Fruit fly (Drosophila melanogaster) whole organism, embryonic: Measurements from ENCODE around the gene CG15498.

ENCODE experiments used
- Adf1 ChIP-seq: fragments of 200-800 bp; sonication (Bioruptor generic); IDR thresholded peaks from 2 replicates; pipeline ENCODE4 v1.3.6; 2022; ENCODE audit warnings: missing biosample characterization, missing genetic modification characterization
- Antp ChIP-seq: fragments of 200-800 bp; sonication (Bioruptor generic); optimal IDR thresholded peaks from 3 replicates; lab custom pipeline; 2016; ENCODE audit warnings: missing biosample characterization, missing genetic modification characterization
- Atf-2 ChIP-seq: fragments of 200-800 bp; sonication (Bioruptor generic); optimal IDR thresholded peaks from 2 replicates; lab custom pipeline; 2016; ENCODE audit warnings: missing biosample characterization, missing genetic modification characterization
- CG10321 ChIP-seq: fragments of 200-800 bp; sonication (Bioruptor generic); IDR thresholded peaks from 2 replicates; pipeline ENCODE4 v1.3.6; 2022; ENCODE audit warnings: missing biosample characterization, missing genetic modification characterization
- CG10366 ChIP-seq: fragments of 200-800 bp; sonication (Bioruptor generic); IDR thresholded peaks from 2 replicates; pipeline ENCODE4 v1.3.6; 2022; ENCODE audit warnings: missing biosample characterization, missing genetic modification characterization
- CG10654 ChIP-seq: fragments of 200-800 bp; sonication (Bioruptor generic); optimal IDR thresholded peaks from 2 replicates; lab custom pipeline; 2016; ENCODE audit warnings: missing biosample characterization, missing genetic modification characterization
- CG11093 ChIP-seq: fragments of 200-800 bp; sonication (Bioruptor generic); IDR thresholded peaks from 3 replicates; pipeline ENCODE4 v1.3.6; 2022; ENCODE audit warnings: missing biosample characterization, missing genetic modification characterization
- CG13424 ChIP-seq: fragments of 200-800 bp; sonication (Bioruptor generic); optimal IDR thresholded peaks from 2 replicates; lab custom pipeline; 2019; ENCODE audit warnings: missing biosample characterization, mild to moderate bottlenecking, missing genetic modification characterization, moderate library complexity
- CG13775 ChIP-seq: fragments of 200-800 bp; sonication (Bioruptor generic); optimal IDR thresholded peaks from 3 replicates; lab custom pipeline; 2017; ENCODE audit warnings: missing biosample characterization, mild to moderate bottlenecking, missing genetic modification characterization
- CG14667 ChIP-seq: fragments of 200-800 bp; sonication (Bioruptor generic); IDR thresholded peaks from 2 replicates; pipeline ENCODE4 v1.3.6; 2022; ENCODE audit warnings: missing biosample characterization, missing genetic modification characterization
- CG14710 ChIP-seq: fragments of 200-800 bp; sonication (Bioruptor generic); optimal IDR thresholded peaks from 3 replicates; lab custom pipeline; 2019; ENCODE audit warnings: missing biosample characterization, mild to moderate bottlenecking, missing genetic modification characterization, moderate library complexity
- CG15696 ChIP-seq: fragments of 200-800 bp; sonication (Bioruptor generic); optimal IDR thresholded peaks from 2 replicates; lab custom pipeline; 2019; ENCODE audit warnings: missing biosample characterization, mild to moderate bottlenecking, missing genetic modification characterization, moderate library complexity
- CG1602 ChIP-seq: fragments of 200-800 bp; sonication (Bioruptor generic); optimal IDR thresholded peaks from 3 replicates; lab custom pipeline; 2016; ENCODE audit warnings: missing biosample characterization, missing genetic modification characterization
- CG1603 ChIP-seq: fragments of 200-800 bp; sonication (Bioruptor generic); optimal IDR thresholded peaks from 2 replicates; lab custom pipeline; 2019; ENCODE audit warnings: missing biosample characterization, mild to moderate bottlenecking, missing genetic modification characterization, moderate library complexity
- CG17186 ChIP-seq: fragments of 200-800 bp; sonication (Bioruptor generic); optimal IDR thresholded peaks from 3 replicates; lab custom pipeline; 2017; ENCODE audit warnings: missing biosample characterization, missing genetic modification reagents, missing genetic modification characterization
- CG17385 ChIP-seq: fragments of 200-800 bp; sonication (Bioruptor generic); optimal IDR thresholded peaks from 3 replicates; lab custom pipeline; 2018; ENCODE audit warnings: missing biosample characterization, mild to moderate bottlenecking, missing genetic modification characterization
- CG18011 ChIP-seq: fragments of 200-800 bp; sonication (Bioruptor generic); optimal IDR thresholded peaks from 2 replicates; lab custom pipeline; 2017; ENCODE audit warnings: missing biosample characterization, missing genetic modification characterization, mild to moderate bottlenecking, moderate library complexity, missing genotype
- CG18619 ChIP-seq: fragments of 200-800 bp; sonication (Bioruptor generic); optimal IDR thresholded peaks from 3 replicates; lab custom pipeline; 2017; ENCODE audit warnings: missing biosample characterization, mild to moderate bottlenecking, missing genetic modification characterization
- CG2120 ChIP-seq: fragments of 200-800 bp; sonication (Bioruptor generic); optimal IDR thresholded peaks from 3 replicates; lab custom pipeline; 2016; ENCODE audit warnings: missing biosample characterization, missing genetic modification characterization
- CG30403 ChIP-seq: fragments of 200-800 bp; sonication (Bioruptor generic); optimal IDR thresholded peaks from 3 replicates; lab custom pipeline; 2016; ENCODE audit warnings: missing biosample characterization, missing genetic modification characterization
- CG30431 ChIP-seq: fragments of 200-800 bp; sonication (Bioruptor generic); optimal IDR thresholded peaks from 2 replicates; lab custom pipeline; 2017; ENCODE audit warnings: missing biosample characterization, missing genetic modification characterization
- CG3726 ChIP-seq: fragments of 200-800 bp; sonication (Bioruptor generic); IDR thresholded peaks from 3 replicates; pipeline ENCODE4, ENCODE4 v1.3.6; 2022; ENCODE audit warnings: missing biosample characterization, missing genetic modification characterization
- CG6854 ChIP-seq: fragments of 200-800 bp; sonication (Bioruptor generic); optimal IDR thresholded peaks from 3 replicates; lab custom pipeline; 2017; ENCODE audit warnings: missing biosample characterization, mild to moderate bottlenecking, missing genetic modification characterization
- CG7357 ChIP-seq: fragments of 200-800 bp; sonication (Bioruptor generic); IDR thresholded peaks from 3 replicates; pipeline ENCODE4 v1.3.6; 2022; ENCODE audit warnings: missing biosample characterization, missing genetic modification characterization
- Chrac-16 ChIP-seq: fragments of 200-800 bp; sonication (Bioruptor generic); optimal IDR thresholded peaks from 3 replicates; lab custom pipeline; 2016; ENCODE audit warnings: missing biosample characterization, missing genetic modification characterization
- D ChIP-seq, 2 experiments: fragments of 200-800 bp in 1 of 2; fragments of >200 bp in 1 of 2; sonication (Bioruptor generic) in 1 of 2; optimal IDR thresholded peaks; 2 replicates in 1 of 2; 3 replicates in 1 of 2; lab custom pipeline; 2017; ENCODE audit warnings: mild to moderate bottlenecking in 1 of 2, missing biosample characterization in 1 of 2, missing genetic modification characterization in 1 of 2, missing genetic modification reagents in 1 of 2
- Dip2 ChIP-seq: fragments of 200-800 bp; sonication (Bioruptor generic); IDR thresholded peaks from 2 replicates; pipeline ENCODE4 v1.3.6; 2022; ENCODE audit warnings: missing biosample characterization, missing genetic modification characterization
- Doc3 ChIP-seq: fragments of 200-800 bp; sonication (Bioruptor generic); IDR thresholded peaks from 3 replicates; pipeline ENCODE4 v1.3.6; 2022; ENCODE audit warnings: missing biosample characterization, missing genetic modification characterization; ENCODE audit not compliant: partially characterized antibody
- Dref ChIP-seq: fragments of 200-800 bp; sonication (Bioruptor generic); IDR thresholded peaks from 2 replicates; pipeline ENCODE4 v1.3.6; 2022; ENCODE audit warnings: missing biosample characterization, missing genetic modification characterization
- Gsc ChIP-seq: fragments of 200-800 bp; sonication (Bioruptor generic); IDR thresholded peaks from 2 replicates; pipeline ENCODE4 v1.3.6; 2022; ENCODE audit warnings: missing biosample characterization, missing genetic modification characterization
- Hr39 ChIP-seq: fragments of >200 bp; optimal IDR thresholded peaks from 2 replicates; lab custom pipeline; 2017
- Lhr ChIP-seq: fragments of 200-800 bp; sonication (Bioruptor generic); optimal IDR thresholded peaks from 3 replicates; lab custom pipeline; 2017; ENCODE audit warnings: mild to moderate bottlenecking, missing biosample characterization, missing genetic modification reagents, missing genetic modification characterization
- Mad ChIP-seq: fragments of 200-800 bp; sonication (Bioruptor generic); optimal IDR thresholded peaks from 2 replicates; lab custom pipeline; 2016; ENCODE audit warnings: missing biosample characterization, missing genetic modification characterization
- Max ChIP-seq: fragments of 200-800 bp; sonication (Bioruptor generic); optimal IDR thresholded peaks from 2 replicates; lab custom pipeline; 2016; ENCODE audit warnings: missing biosample characterization, mild to moderate bottlenecking, missing genetic modification characterization
- Nf-YC ChIP-seq: fragments of 200-800 bp; optimal IDR thresholded peaks from 3 replicates; lab custom pipeline; 2019; ENCODE audit warnings: missing biosample characterization, mild to moderate bottlenecking, missing genetic modification characterization, moderate library complexity
- Stat92E ChIP-seq, 3 experiments: fragments of >200 bp in 2 of 3; fragments of 200-800 bp in 1 of 3; sonication (Bioruptor generic) in 1 of 3; optimal IDR thresholded peaks; 2 replicates each; lab custom pipeline; 2017 to 2019; ENCODE audit warnings: missing biosample characterization in 3 of 3, missing genetic modification characterization in 3 of 3, mild to moderate bottlenecking in 1 of 3, moderate library complexity in 1 of 3
- Tbp ChIP-seq: fragments of >200 bp; optimal IDR thresholded peaks from 2 replicates; lab custom pipeline; 2018; ENCODE audit warnings: missing biosample characterization, missing genetic modification characterization
- Trl ChIP-seq, 3 experiments: fragments of >200 bp in 2 of 3; fragments of 200-800 bp in 1 of 3; sonication (Bioruptor generic) in 1 of 3; optimal IDR thresholded peaks; 2 replicates in 1 of 3; 3 replicates in 2 of 3; lab custom pipeline; 2016 to 2017; ENCODE audit warnings: missing biosample characterization in 1 of 3, missing genetic modification characterization in 1 of 3
- ara ChIP-seq: fragments of 200-800 bp; sonication (Bioruptor generic); IDR thresholded peaks from 2 replicates; pipeline ENCODE4 v1.3.6; 2022; ENCODE audit warnings: missing biosample characterization, missing genetic modification characterization
- crp ChIP-seq, 2 experiments: fragments of 200-800 bp; sonication (Bioruptor generic); optimal IDR thresholded peaks; 2 replicates in 1 of 2; 3 replicates in 1 of 2; lab custom pipeline; 2017; ENCODE audit warnings: missing biosample characterization in 2 of 2, missing genetic modification characterization in 2 of 2, mild to moderate bottlenecking in 1 of 2, moderate library complexity in 1 of 2
- dmrt11E ChIP-seq: fragments of 200-800 bp; sonication (Bioruptor generic); optimal IDR thresholded peaks from 3 replicates; lab custom pipeline; 2018; ENCODE audit warnings: missing biosample characterization, mild to moderate bottlenecking, missing genetic modification characterization, moderate library complexity
- fd64A ChIP-seq: fragments of 200-800 bp; sonication (Bioruptor generic); optimal IDR thresholded peaks from 3 replicates; lab custom pipeline; 2018; ENCODE audit warnings: missing biosample characterization, mild to moderate bottlenecking, missing genetic modification characterization
- gfzf ChIP-seq: fragments of 200-800 bp; sonication (Bioruptor generic); optimal IDR thresholded peaks from 2 replicates; lab custom pipeline; 2016; ENCODE audit warnings: missing biosample characterization, mild to moderate bottlenecking, missing genetic modification characterization, moderate library complexity
- mld ChIP-seq: fragments of 200-800 bp; sonication (Bioruptor generic); IDR thresholded peaks from 3 replicates; pipeline ENCODE4 v1.3.6; 2022; ENCODE audit warnings: missing biosample characterization, missing genetic modification characterization; ENCODE audit not compliant: partially characterized antibody
- sisA ChIP-seq: fragments of 200-800 bp; sonication (Bioruptor generic); IDR thresholded peaks from 2 replicates; pipeline ENCODE4 v1.3.6; 2022; ENCODE audit warnings: missing biosample characterization, missing genetic modification characterization
- sob ChIP-seq: fragments of 200-800 bp; sonication (Bioruptor generic); IDR thresholded peaks from 2 replicates; pipeline ENCODE4 v1.3.6; 2022; ENCODE audit warnings: missing biosample characterization, missing genetic modification characterization
- tap ChIP-seq: fragments of 200-800 bp; optimal IDR thresholded peaks from 3 replicates; lab custom pipeline; 2019; ENCODE audit warnings: missing biosample characterization, mild to moderate bottlenecking, missing genetic modification characterization, moderate library complexity
- toy ChIP-seq: fragments of 200-800 bp; sonication (Bioruptor generic); IDR thresholded peaks from 2 replicates; pipeline ENCODE4 v1.3.6; 2022; ENCODE audit warnings: missing biosample characterization, missing genetic modification characterization
- vnd ChIP-seq: fragments of 200-800 bp; sonication (Bioruptor generic); IDR thresholded peaks from 3 replicates; pipeline ENCODE4 v1.3.6; 2022; ENCODE audit warnings: missing biosample characterization, missing genetic modification characterization; ENCODE audit not compliant: partially characterized antibody
- zen ChIP-seq: fragments of 200-800 bp; sonication (Bioruptor generic); optimal IDR thresholded peaks from 3 replicates; lab custom pipeline; 2018; ENCODE audit warnings: missing biosample characterization, mild to moderate bottlenecking, missing genetic modification characterization, moderate library complexity

CG15498 gene

DNA sequence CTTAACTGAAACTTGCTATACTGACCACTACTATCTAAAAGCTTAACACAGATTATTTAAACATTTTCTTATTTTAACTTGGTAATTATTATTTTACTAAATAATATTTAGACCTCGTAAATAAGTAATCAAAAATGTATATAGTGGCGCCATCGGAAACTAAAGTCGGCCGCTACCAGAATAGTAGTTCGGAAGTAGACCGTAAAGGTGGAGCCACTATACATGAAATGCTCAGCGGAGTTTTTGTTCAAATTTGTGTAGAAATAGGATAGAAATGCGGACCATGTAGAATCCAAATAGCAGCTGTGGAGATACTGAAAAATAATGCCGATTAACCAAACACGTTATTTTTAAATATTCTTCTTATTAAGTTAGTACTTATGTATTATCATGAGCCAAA, 48.8 kb downstream of the CG15498 start (continued):
- TF ChIP-seq Trl (optimal IDR thresholded peaks at IDR 0.05; lab: Kevin White, UChicago) (no peak), Trl (GFP tag; optimal IDR thresholded peaks at IDR 0.05; lab: Kevin White, UChicago) (peak; percentile 99), CG18011 (GFP tag; lab: Kevin White, UChicago) (peak; percentile 92), Antp (GFP tag; lab: Kevin White, UChicago) (peak; percentile 96), zen (tag; lab: Kevin White, UChicago) (peak; percentile 98), sob (GFP tag; lab: Robert Waterston, UW) (peak; percentile 99), CG15696 (peak; percentile 96), CG1603 (peak; percentile 97), Mad (GFP tag; lab: Kevin White, UChicago) (peak; percentile 98), CG13775 (GFP tag; lab: Kevin White, UChicago) (peak; percentile 99), toy (GFP tag; lab: Robert Waterston, UW) (peak; percentile 95), Hr39 (no peak), CG18619 (peak; percentile 99), Gsc (GFP tag; lab: Robert Waterston, UW) (peak; percentile 89), Atf-2 (GFP tag; lab: Kevin White, UChicago) (peak; percentile 98), CG10321 (peak; percentile 87), CG3726 (peak; percentile 99), Doc3 (GFP tag; lab: Robert Waterston, UW) (no peak), CG1602 (GFP tag; lab: Kevin White, UChicago) (peak; percentile 98), Lhr (GFP tag; lab: Kevin White, UChicago) (peak; percentile 99), crp (GFP tag; optimal IDR thresholded peaks at IDR 0.05; lab: Kevin White, UChicago) (peak in 1 of 2 experiments; percentile 78), CG10654 (GFP tag; lab: Kevin White, UChicago) (peak; percentile 99), sisA (GFP tag; lab: Robert Waterston, UW) (peak; percentile 97), CG14710 (peak; percentile 95), dmrt11E (peak; percentile 97), CG7357 (GFP tag; lab: Robert Waterston, UW) (peak; percentile 90), Dref (GFP tag; lab: Robert Waterston, UW) (peak; percentile 55), ara (GFP tag; lab: Robert Waterston, UW) (peak; percentile 97), CG14667 (GFP tag; lab: Robert Waterston, UW) (peak; percentile 97), CG30431 (GFP tag; lab: Kevin White, UChicago) (peak; percentile 99), CG17385 (GFP tag; lab: Kevin White, UChicago) (peak; percentile 97), Max (peak; percentile 97), Dip2 (GFP tag; lab: Robert Waterston, UW) (no peak), Adf1 (GFP tag; lab: Robert Waterston, UW) (peak; percentile 82), CG13424 (peak; percentile 94), CG10366 (GFP tag; lab: Robert Waterston, UW) (peak; percentile 99), vnd (GFP tag; lab: Robert Waterston, UW) (no peak), Tbp (no peak), mld (GFP tag; lab: Robert Waterston, UW) (no peak), Stat92E (GFP tag; optimal IDR thresholded peaks at IDR 0.05; lab: Kevin White, UChicago) (peak in 1 of 3 experiments; percentile 3), CG11093 (GFP tag; lab: Robert Waterston, UW) (peak; percentile 91), CG17186 (GFP tag; lab: Kevin White, UChicago) (peak; percentile 93), tap (peak; percentile 88), Chrac-16 (GFP tag; lab: Kevin White, UChicago) (peak; percentile 98), CG2120 (GFP tag; lab: Kevin White, UChicago) (peak; percentile 94), Nf-YC (peak; percentile 85), CG6854 (GFP tag; lab: Kevin White, UChicago) (peak; percentile 94), gfzf (GFP tag; lab: Kevin White, UChicago) (no peak), fd64A (peak; percentile 96), D (optimal IDR thresholded peaks at IDR 0.05; lab: Kevin White, UChicago) (no peak), D (GFP tag; optimal IDR thresholded peaks at IDR 0.05; lab: Kevin White, UChicago) (peak; percentile 97), CG30403 (GFP tag; lab: Kevin White, UChicago) (peak; percentile 98)
